Worm (Caenorhabditis elegans) whole organism, young adult: ENCODE measurements around the gene sri-40.

ENCODE experiments used
- F57C9.4 ChIP-seq: sonication (generic microtip); optimal IDR thresholded peaks from 2 replicates; lab custom pipeline; 2017; ENCODE audit warnings: mild to moderate bottlenecking, missing genetic modification characterization, missing compliant biosample characterization
- T26A5.8 ChIP-seq: sonication (generic microtip); optimal IDR thresholded peaks from 2 replicates; lab custom pipeline; 2016; ENCODE audit warnings: missing genetic modification characterization, missing compliant biosample characterization
- bed-2 ChIP-seq: fragments of 200-800 bp; sonication (Bioruptor generic); IDR thresholded peaks from 2 replicates; pipeline ENCODE4 v1.3.6; 2022; ENCODE audit warnings: missing genetic modification reagents, missing genetic modification characterization, missing compliant biosample characterization
- hmg-20 ChIP-seq: fragments of 200-800 bp; sonication (Bioruptor generic); IDR thresholded peaks from 2 replicates; pipeline ENCODE4 v1.3.6; 2022; ENCODE audit warnings: missing genetic modification reagents, missing genetic modification characterization, missing compliant biosample characterization
- lir-1 ChIP-seq: fragments of 200-800 bp; sonication (Bioruptor generic); conservative IDR thresholded peaks from 2 replicates; pipeline ENCODE4 v1.3.6; 2022; ENCODE audit warnings: missing genetic modification reagents, missing genetic modification characterization, missing compliant biosample characterization
- nhr-80 ChIP-seq: sonication (generic microtip); optimal IDR thresholded peaks from 2 replicates; lab custom pipeline; 2016; ENCODE audit warnings: missing genetic modification characterization, missing compliant biosample characterization
- snpc-1.3 ChIP-seq: sonication (generic microtip); optimal IDR thresholded peaks from 2 replicates; lab custom pipeline; 2017; ENCODE audit warnings: missing genetic modification characterization, mild to moderate bottlenecking, missing compliant biosample characterization, antibody characterized with exemption, moderate library complexity, missing genotype, missing genetic modification reagents; ENCODE audit not compliant: insufficient read depth
- snpc-4 ChIP-seq, 5 experiments: fragments of 150-350 bp in 1 of 5; sonication (generic microtip) in 4 of 5; optimal IDR thresholded peaks; 2 replicates each; lab custom pipeline; 2014 to 2018; ENCODE audit warnings: missing genetic modification characterization in 5 of 5, missing biosample characterization in 3 of 5, antibody characterized with exemption in 2 of 5, mild to moderate bottlenecking in 2 of 5, missing compliant biosample characterization in 2 of 5, missing genotype in 2 of 5, moderate library complexity in 2 of 5, missing genetic modification reagents in 1 of 5
- ztf-26 ChIP-seq: sonication (generic microtip); optimal IDR thresholded peaks from 2 replicates; lab custom pipeline; 2017; ENCODE audit warnings: missing genetic modification characterization, missing compliant biosample characterization

sri-40 gene

ce11 chrII:3225200-3225599, 47.4 kb downstream of the sri-40 start, which contains the start of gene ZC239.16:
Gene ZC239.16 (minus strand): TSS chrII:3225319.
- TF ChIP-seq F57C9.4 (tag; lab: Kevin White, UChicago) = no peak
- TF ChIP-seq nhr-80 (tag; lab: Kevin White, UChicago) = peak; percentile 13
- TF ChIP-seq, all 124 proteins: peak for 1

ce11 chrII:3225780-3226179, 48.0 kb downstream of the sri-40 start, which contains the start of gene ZC239.17:
Gene ZC239.17 (minus strand): TSS chrII:3225880.
- TF ChIP-seq T26A5.8 (no peak), bed-2 (no peak), hmg-20 (GFP tag; lab: Robert Waterston, UW) (no peak), ztf-26 (no peak), snpc-1.3 (tag; lab: Kevin White, UChicago) (no peak), lir-1 (GFP tag; lab: Robert Waterston, UW) (no peak), snpc-4 (GFP tag; optimal IDR thresholded peaks at IDR 0.05; lab: Kevin White, UChicago) (no peak), snpc-4 (tag; optimal IDR thresholded peaks at IDR 0.05; lab: Kevin White, UChicago) (no peak)
- TF ChIP-seq, all 124 proteins: peak for 0
